Worm (Caenorhabditis elegans) whole organism, L4/young adult: ENCODE measurements around the gene F28C6.9.

Experiments
- W03F9.2 ChIP-seq: fragments of 150-350 bp; optimal IDR thresholded peaks from 2 replicates; lab custom pipeline; 2014; ENCODE audit warnings: missing biosample characterization, missing genetic modification characterization
- dao-5 ChIP-seq: sonication (generic microtip); optimal IDR thresholded peaks from 2 replicates; lab custom pipeline; 2016; ENCODE audit warnings: missing genotype, missing genetic modification characterization, moderate library complexity, missing compliant biosample characterization
- him-1 ChIP-seq: sonication (generic microtip); optimal IDR thresholded peaks from 2 replicates; lab custom pipeline; 2016; ENCODE audit warnings: missing genotype, missing genetic modification reagents, missing genetic modification characterization, missing compliant biosample characterization

Gene F28C6.9

ce11 chrII:8610085-8610484 lies at the start of gene F28C6.9:
Gene F28C6.9 (minus strand): TSS chrII:8610185.
- TF ChIP-seq dao-5 (no peak), him-1 (tag; lab: Kevin White, UChicago) (no peak), W03F9.2 (tag; lab: Kevin White, UChicago) (no peak)

- TF ChIP-seq dao-5 (no peak), W03F9.2 (tag; lab: Kevin White, UChicago) (no peak), him-1 (tag; lab: Kevin White, UChicago) (no peak)
Observed at ce11 chrII:8658835-8659234, 48.9 kb upstream of the F28C6.9 start, which contains the start of gene atg-10. Gene atg-10 (plus strand): TSS chrII:8659135.

ce11 chrII:8650644-8651159 lies 40.7 kb upstream of the F28C6.9 start, which contains the start of gene pyr-1:
Gene pyr-1 (plus strand): TSS chrII:8651109.
- no peak for TF ChIP-seq dao-5
- no peak for TF ChIP-seq W03F9.2 (tag; lab: Kevin White, UChicago)
- no peak for TF ChIP-seq him-1 (tag; lab: Kevin White, UChicago)

ce11 chrII:8648843-8649242 lies 38.9 kb upstream of the F28C6.9 start:
- TF ChIP-seq him-1 (tag; lab: Kevin White, UChicago) (no peak), W03F9.2 (tag; lab: Kevin White, UChicago) (no peak), dao-5 (no peak)

DNA sequence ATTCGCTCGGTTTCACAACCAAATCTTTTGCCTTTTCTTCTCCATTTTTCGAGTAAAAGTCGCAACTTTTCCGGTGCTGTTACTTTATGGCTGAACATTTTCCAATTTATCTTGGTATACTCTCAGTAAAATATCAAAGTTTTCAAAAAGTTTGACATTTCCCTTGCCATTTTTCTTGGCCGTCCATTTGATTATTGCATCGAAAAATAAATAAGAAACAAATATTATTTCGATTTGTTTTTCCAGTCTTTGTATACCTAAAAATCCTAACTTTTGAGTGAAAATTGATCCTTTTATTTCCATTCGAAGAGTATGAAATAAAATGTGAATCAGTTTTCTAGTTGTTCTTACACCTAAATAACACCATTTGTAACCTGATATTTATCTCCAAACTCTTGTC lies 36.5 kb upstream of the F28C6.9 start:
- TF ChIP-seq dao-5 (no peak), him-1 (tag; lab: Kevin White, UChicago) (no peak), W03F9.2 (tag; lab: Kevin White, UChicago) (no peak)

- TF ChIP-seq him-1 (tag; lab: Kevin White, UChicago) (no peak), dao-5 (no peak), W03F9.2 (tag; lab: Kevin White, UChicago) (no peak)
Observed at ce11 chrII:8643627-8644356, 33.8 kb upstream of the F28C6.9 start.

ce11 chrII:8642376-8642775 lies 32.4 kb upstream of the F28C6.9 start:
- no peak for TF ChIP-seq dao-5
- no peak for TF ChIP-seq him-1 (tag; lab: Kevin White, UChicago)
- no peak for TF ChIP-seq W03F9.2 (tag; lab: Kevin White, UChicago)

DNA sequence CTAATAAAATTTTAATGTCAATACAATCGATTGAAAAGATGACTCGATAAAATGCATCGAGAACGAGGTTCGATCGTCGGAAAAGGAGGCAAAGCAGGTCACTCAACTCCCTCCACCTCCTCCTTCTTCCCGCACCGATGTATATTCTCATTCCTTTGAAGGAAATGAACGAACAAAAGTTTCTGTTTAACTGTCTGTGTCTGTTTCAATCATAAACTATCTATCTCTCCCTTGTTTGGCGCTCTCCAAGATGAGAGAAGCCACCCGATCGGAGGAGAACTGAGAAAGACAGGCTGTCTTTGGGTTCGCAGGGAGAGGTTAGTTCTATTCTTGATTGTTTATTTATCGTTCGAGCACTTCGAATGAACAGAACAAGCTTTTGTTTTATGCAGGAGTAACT lies 31.1 kb upstream of the F28C6.9 start, which contains the start of gene D2085.7:
D2085.7 (plus strand) TSS at position 251 of the 400 bp plus-strand sequence.
- no peak for TF ChIP-seq dao-5
- no peak for TF ChIP-seq W03F9.2 (tag; lab: Kevin White, UChicago)
- no peak for TF ChIP-seq him-1 (tag; lab: Kevin White, UChicago)

ce11 chrII:8640503-8640902 lies 30.5 kb upstream of the F28C6.9 start:
- TF ChIP-seq dao-5 = no peak
- TF ChIP-seq him-1 (tag; lab: Kevin White, UChicago) = no peak
- no peak for TF ChIP-seq W03F9.2 (tag; lab: Kevin White, UChicago)

ce11 chrII:8639553-8639952 lies 29.6 kb upstream of the F28C6.9 start:
- no peak for TF ChIP-seq dao-5
- no peak for TF ChIP-seq W03F9.2 (tag; lab: Kevin White, UChicago)
- no peak for TF ChIP-seq him-1 (tag; lab: Kevin White, UChicago)

DNA sequence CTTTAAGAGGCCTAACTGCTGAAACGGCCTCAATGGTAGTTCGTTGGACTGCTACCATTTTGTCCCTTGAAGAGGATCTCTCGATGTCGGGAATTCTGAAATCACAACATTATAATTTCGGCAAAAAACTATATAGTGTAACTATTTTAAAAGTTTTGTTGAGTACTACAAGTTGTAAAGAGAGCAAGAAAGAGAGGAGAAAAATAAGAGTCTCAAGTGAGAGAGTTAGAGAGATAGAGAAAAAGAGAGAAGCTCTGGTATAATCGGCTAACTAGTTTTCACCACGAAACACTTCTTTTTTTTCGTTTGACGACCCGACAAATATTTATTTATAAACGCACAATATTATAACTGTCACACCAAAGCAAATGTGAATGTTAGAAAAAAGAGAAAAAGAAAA lies 27.6 kb upstream of the F28C6.9 start, which contains the start of gene vab-9:
vab-9 (minus strand) TSS at position 101 of the 400 bp plus-strand sequence.
- TF ChIP-seq dao-5 (no peak), W03F9.2 (tag; lab: Kevin White, UChicago) (no peak), him-1 (tag; lab: Kevin White, UChicago) (no peak)

ce11 chrII:8634386-8634785 lies 24.4 kb upstream of the F28C6.9 start, which contains the start of gene cutl-12:
Gene cutl-12 (minus strand): TSS chrII:8634486.
- TF ChIP-seq dao-5 (no peak), W03F9.2 (tag; lab: Kevin White, UChicago) (no peak), him-1 (tag; lab: Kevin White, UChicago) (no peak)

DNA sequence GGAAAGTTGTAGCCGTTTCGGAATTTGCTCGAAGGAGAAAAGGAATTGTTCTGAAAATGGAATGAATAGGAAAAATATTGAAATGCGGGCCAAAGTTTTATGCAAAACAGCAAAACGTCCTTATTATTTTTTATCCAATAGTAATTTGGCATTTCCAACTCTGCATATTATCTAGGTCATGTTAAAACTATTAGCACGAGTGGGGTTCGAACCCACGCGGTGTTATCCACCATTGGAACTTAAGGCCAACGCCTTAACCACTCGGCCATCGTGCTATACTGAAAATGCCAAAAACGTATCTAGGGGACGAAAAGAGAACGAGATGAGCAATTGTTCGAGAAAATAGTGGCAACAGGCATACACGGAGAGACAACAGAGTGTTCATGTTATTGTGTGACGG lies 21.8 kb upstream of the F28C6.9 start:
- TF ChIP-seq dao-5 = no peak
- no peak for TF ChIP-seq W03F9.2 (tag; lab: Kevin White, UChicago)
- TF ChIP-seq him-1 (tag; lab: Kevin White, UChicago) = no peak

DNA sequence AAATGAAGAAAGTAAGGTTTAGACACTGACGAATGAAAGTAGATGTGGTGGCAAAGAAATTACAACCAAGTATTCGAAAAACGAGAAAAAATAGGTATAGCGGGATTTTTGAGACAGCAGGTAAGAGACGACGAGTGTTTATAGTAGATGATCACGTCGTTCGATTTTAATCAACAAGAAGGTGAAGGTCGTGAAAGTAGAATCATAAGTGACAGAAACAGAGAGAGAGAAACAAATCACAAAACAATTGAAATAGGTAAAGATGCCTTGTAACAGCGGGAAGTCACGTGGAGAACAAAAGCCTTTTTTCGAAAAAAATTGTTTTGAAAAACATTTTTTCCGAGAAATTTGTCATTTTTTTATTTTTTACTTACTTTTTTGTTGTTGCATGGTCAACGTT lies 20.1 kb upstream of the F28C6.9 start, which contains the start of gene T22C8.6:
T22C8.6 (minus strand) TSS at position 194 of the 400 bp plus-strand sequence.
- TF ChIP-seq him-1 (tag; lab: Kevin White, UChicago) = no peak
- TF ChIP-seq W03F9.2 (tag; lab: Kevin White, UChicago) = no peak
